Worm (Caenorhabditis elegans) whole organism, late embryonic: ENCODE results near the gene R04A9.7.
A peak's percentile ranks its signal among the peaks of the same experiment; 100 is the strongest.
"Not testable (repeated sequence)": the region's sequence is repeated elsewhere in the genome, so short reads cannot be mapped to it uniquely, and the experiment has no call there.

Experiments used
- C08G9.2 ChIP-seq: sonication (generic microtip); optimal IDR thresholded peaks from 2 replicates; lab custom pipeline; 2016; ENCODE audit warnings: mild to moderate bottlenecking, missing genetic modification characterization, moderate library complexity, missing compliant biosample characterization
- F13H6.1 ChIP-seq: sonication (generic microtip); optimal IDR thresholded peaks from 2 replicates; lab custom pipeline; 2016; ENCODE audit warnings: missing genetic modification characterization, missing compliant biosample characterization
- K02D7.2 ChIP-seq: sonication (generic microtip); optimal IDR thresholded peaks from 2 replicates; lab custom pipeline; 2017; ENCODE audit warnings: mild to moderate bottlenecking, missing genetic modification characterization, missing compliant biosample characterization
- K09A11.1 ChIP-seq: sonication (generic microtip); optimal IDR thresholded peaks from 2 replicates; lab custom pipeline; 2017; ENCODE audit warnings: antibody characterized with exemption, mild to moderate bottlenecking, missing genetic modification characterization, missing compliant biosample characterization; ENCODE audit not compliant: insufficient read depth
- ama-1 ChIP-seq: fragments of 150-350 bp; optimal IDR thresholded peaks from 2 replicates; lab custom pipeline; 2014
- ceh-14 ChIP-seq: sonication (generic microtip); optimal IDR thresholded peaks from 2 replicates; lab custom pipeline; 2016; ENCODE audit warnings: missing genotype, missing genetic modification characterization, missing compliant biosample characterization
- ceh-24 ChIP-seq: sonication (generic microtip); optimal IDR thresholded peaks from 2 replicates; lab custom pipeline; 2016; ENCODE audit warnings: mild to moderate bottlenecking, missing genetic modification characterization, missing compliant biosample characterization
- ceh-30 ChIP-seq: fragments of 150-350 bp; optimal IDR thresholded peaks from 2 replicates; lab custom pipeline; 2014; ENCODE audit warnings: missing biosample characterization, missing genetic modification characterization
- ceh-31 ChIP-seq: sonication (generic microtip); optimal IDR thresholded peaks from 2 replicates; lab custom pipeline; 2016; ENCODE audit warnings: missing genetic modification characterization, missing compliant biosample characterization
- ceh-34 ChIP-seq: sonication (generic microtip); optimal IDR thresholded peaks from 2 replicates; lab custom pipeline; 2016; ENCODE audit warnings: mild to moderate bottlenecking, missing genetic modification characterization, missing compliant biosample characterization
- ceh-45 ChIP-seq: fragments of 200-800 bp; sonication (Bioruptor generic); IDR thresholded peaks from 2 replicates; pipeline ENCODE4 v1.3.6; 2022; ENCODE audit warnings: missing genetic modification reagents, missing genetic modification characterization, missing compliant biosample characterization
- ceh-48 ChIP-seq: sonication (generic microtip); optimal IDR thresholded peaks from 2 replicates; lab custom pipeline; 2016; ENCODE audit warnings: missing genetic modification characterization, inconsistent platforms, missing compliant biosample characterization
- ceh-9 ChIP-seq: sonication (generic microtip); optimal IDR thresholded peaks from 2 replicates; lab custom pipeline; 2016; ENCODE audit warnings: mild to moderate bottlenecking, missing genetic modification characterization, inconsistent platforms, missing compliant biosample characterization
- ets-4 ChIP-seq: sonication (generic microtip); optimal IDR thresholded peaks from 2 replicates; lab custom pipeline; 2016; ENCODE audit warnings: missing genetic modification characterization, missing compliant biosample characterization
- gmeb-2 ChIP-seq: sonication (generic microtip); optimal IDR thresholded peaks from 2 replicates; lab custom pipeline; 2016; ENCODE audit warnings: missing genetic modification characterization, inconsistent platforms, missing compliant biosample characterization
- hlh-30 ChIP-seq: sonication (generic microtip); optimal IDR thresholded peaks from 2 replicates; lab custom pipeline; 2017; ENCODE audit warnings: antibody characterized with exemption, missing genetic modification characterization, missing compliant biosample characterization; ENCODE audit not compliant: insufficient read depth
- hlh-8 ChIP-seq: sonication (generic microtip); optimal IDR thresholded peaks from 2 replicates; lab custom pipeline; 2016; ENCODE audit warnings: missing genotype, missing genetic modification characterization, missing compliant biosample characterization
- madf-2 ChIP-seq: sonication (generic microtip); optimal IDR thresholded peaks from 2 replicates; lab custom pipeline; 2017; ENCODE audit warnings: missing genetic modification characterization, missing compliant biosample characterization
- mec-3 ChIP-seq: sonication (generic microtip); optimal IDR thresholded peaks from 2 replicates; lab custom pipeline; 2016; ENCODE audit warnings: borderline replicate concordance, missing genetic modification characterization, missing compliant biosample characterization
- nfya-1 ChIP-seq: sonication (generic microtip); optimal IDR thresholded peaks from 2 replicates; lab custom pipeline; 2017; ENCODE audit warnings: missing genetic modification characterization, mild to moderate bottlenecking, missing compliant biosample characterization, antibody characterized with exemption, moderate library complexity
- nhr-11 ChIP-seq: fragments of 150-350 bp; optimal IDR thresholded peaks from 2 replicates; lab custom pipeline; 2014; ENCODE audit warnings: missing biosample characterization, missing genetic modification characterization
- pag-3 ChIP-seq: sonication (generic microtip); optimal IDR thresholded peaks from 2 replicates; lab custom pipeline; 2016; ENCODE audit warnings: missing compliant biosample characterization, missing genetic modification characterization, borderline replicate concordance
- pat-9 ChIP-seq: fragments of 200-800 bp; sonication (Bioruptor generic); optimal IDR thresholded peaks from 2 replicates; lab custom pipeline; 2018; ENCODE audit warnings: mild to moderate bottlenecking, missing genetic modification characterization, moderate library complexity, missing compliant biosample characterization
- pha-2 ChIP-seq: sonication (generic microtip); optimal IDR thresholded peaks from 2 replicates; lab custom pipeline; 2017; ENCODE audit warnings: mild to moderate bottlenecking, missing genetic modification characterization, missing compliant biosample characterization
- pqm-1 ChIP-seq: sonication (generic microtip); optimal IDR thresholded peaks from 2 replicates; lab custom pipeline; 2016; ENCODE audit warnings: missing genetic modification characterization, missing compliant biosample characterization
- rnt-1 ChIP-seq: sonication (generic microtip); optimal IDR thresholded peaks from 2 replicates; lab custom pipeline; 2016; ENCODE audit warnings: missing genetic modification characterization, missing compliant biosample characterization
- sdc-2 ChIP-seq: sonication (generic microtip); optimal IDR thresholded peaks from 2 replicates; lab custom pipeline; 2016; ENCODE audit warnings: missing genotype, missing genetic modification characterization, missing compliant biosample characterization
- sox-2 ChIP-seq: fragments of 200-800 bp; sonication (Bioruptor generic); IDR thresholded peaks from 2 replicates; pipeline ENCODE4 v1.3.6; 2022; ENCODE audit warnings: missing genetic modification reagents, missing genetic modification characterization, missing compliant biosample characterization
- syd-9 ChIP-seq: sonication (generic microtip); optimal IDR thresholded peaks from 2 replicates; lab custom pipeline; 2016; ENCODE audit warnings: mild to moderate bottlenecking, missing genetic modification characterization, moderate library complexity, missing compliant biosample characterization
- tbx-7 ChIP-seq: sonication (generic microtip); optimal IDR thresholded peaks from 2 replicates; lab custom pipeline; 2016; ENCODE audit warnings: missing genotype, missing genetic modification characterization, missing compliant biosample characterization
- ttx-3 ChIP-seq: sonication (generic microtip); optimal IDR thresholded peaks from 2 replicates; lab custom pipeline; 2016; ENCODE audit warnings: missing genetic modification reagents, missing genetic modification characterization, missing compliant biosample characterization
- unc-3 ChIP-seq, 2 experiments: fragments of 200-800 bp in 1 of 2; sonication (Bioruptor generic) in 1 of 2; sonication (generic microtip) in 1 of 2; conservative IDR thresholded peaks in 1 of 2; optimal IDR thresholded peaks in 1 of 2; 2 replicates each; pipeline versions ENCODE4 v1.3.6 to Lab custom; 2016 to 2022; ENCODE audit warnings: missing compliant biosample characterization in 2 of 2, missing genetic modification characterization in 2 of 2, missing genetic modification reagents in 1 of 2
- unc-55 ChIP-seq: sonication (generic microtip); optimal IDR thresholded peaks from 2 replicates; lab custom pipeline; 2017; ENCODE audit warnings: missing biosample characterization, missing genetic modification reagents, missing genetic modification characterization

The R04A9.7 gene

DNA sequence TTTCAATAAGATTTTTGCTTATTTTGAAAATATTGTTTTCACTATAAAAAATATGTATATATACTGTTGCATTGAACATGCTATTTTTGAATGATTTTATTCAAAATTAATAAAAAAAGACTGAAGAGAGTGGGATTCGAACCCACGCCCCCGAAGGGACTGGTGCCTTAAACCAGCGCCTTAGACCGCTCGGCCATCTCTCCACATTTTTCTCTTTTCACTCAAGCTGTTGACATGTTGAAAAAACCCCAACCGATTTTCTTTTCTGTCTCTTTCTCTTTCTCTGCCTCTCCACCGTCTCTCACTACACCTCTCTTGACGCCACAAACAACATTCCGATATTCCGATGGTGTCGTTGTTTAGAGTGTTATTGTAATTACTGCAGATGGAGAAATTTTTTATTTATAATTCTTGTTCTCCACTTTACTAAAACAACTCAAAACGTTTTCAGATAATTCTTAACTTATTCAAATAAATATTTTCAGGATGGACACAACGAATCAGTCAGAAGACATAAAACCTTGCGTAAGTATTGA lies 41.5 kb downstream of the R04A9.7 start, which contains the start of gene sor-3 (continued):
- TF ChIP-seq ceh-24 (tag; lab: Kevin White, UChicago) (peak; percentile 81), K02D7.2 (peak; percentile 71), unc-3 (GFP tag; conservative IDR thresholded peaks at IDR 0.05; lab: Robert Waterston, UW) (peak; percentile 81), unc-3 (tag; optimal IDR thresholded peaks at IDR 0.05; lab: Kevin White, UChicago) (peak; percentile 89), ceh-14 (peak; percentile 94), nfya-1 (tag; lab: Kevin White, UChicago) (peak; percentile 82), F13H6.1 (tag; lab: Kevin White, UChicago) (peak; percentile 87), ama-1 (lab: Kevin White, UChicago) (no peak), madf-2 (peak; percentile 87), pat-9 (tag; lab: Kevin White, UChicago) (peak; percentile 85), pag-3 (tag; lab: Kevin White, UChicago) (peak; percentile 47), sox-2 (peak; percentile 45; the same call in 1 of the 2 replicates), C08G9.2 (tag; lab: Kevin White, UChicago) (peak; percentile 71), nhr-11 (tag; lab: Kevin White, UChicago) (no peak), gmeb-2 (peak; percentile 89), ceh-30 (tag; lab: Kevin White, UChicago) (no peak), ets-4 (peak; percentile 66)

- peak; percentile 72 for TF ChIP-seq sox-2
- peak; percentile 70 for TF ChIP-seq unc-3 (GFP tag; conservative IDR thresholded peaks at IDR 0.05; lab: Robert Waterston, UW)
- TF ChIP-seq unc-3 (tag; optimal IDR thresholded peaks at IDR 0.05; lab: Kevin White, UChicago): not testable (repeated sequence)
- peak; percentile 78; the same call in 1 of the 2 replicates for TF ChIP-seq ceh-45
- TF ChIP-seq, all 69 proteins: peak for 3; not testable (repeated sequence) for 66
Measured at ce11 chrX:351398-351797, 43.3 kb downstream of the R04A9.7 start.

ce11 chrX:348141-348540 lies 46.6 kb downstream of the R04A9.7 start:
- TF ChIP-seq sdc-2 (tag; lab: Kevin White, UChicago): no peak
- TF ChIP-seq ceh-31 (tag; lab: Kevin White, UChicago): peak; percentile 21
- TF ChIP-seq K09A11.1 (tag; lab: Kevin White, UChicago): no peak
- no peak for TF ChIP-seq ttx-3
- no peak for TF ChIP-seq pqm-1
- TF ChIP-seq nfya-1 (tag; lab: Kevin White, UChicago): peak; percentile 8
- TF ChIP-seq hlh-30: peak; percentile 16
- peak; percentile 28 for TF ChIP-seq unc-55
- TF ChIP-seq ceh-34 (tag; lab: Kevin White, UChicago): no peak
- TF ChIP-seq pha-2 (tag; lab: Kevin White, UChicago): no peak
- no peak for TF ChIP-seq nhr-11 (tag; lab: Kevin White, UChicago)
- TF ChIP-seq ceh-48: peak; percentile 67
- no peak for TF ChIP-seq hlh-8 (tag; lab: Kevin White, UChicago)
- TF ChIP-seq, all 69 proteins: peak for 5

- not testable (repeated sequence) for TF ChIP-seq syd-9 (tag; lab: Kevin White, UChicago); tbx-7 (tag; lab: Kevin White, UChicago); ets-4
Measured at ce11 chrX:347117-347516, 47.6 kb downstream of the R04A9.7 start, which contains the start of gene C04E7.3. Gene C04E7.3 (minus strand): TSS chrX:347217.

ce11 chrX:343822-344221 lies 50.9 kb downstream of the R04A9.7 start:
- TF ChIP-seq rnt-1 (tag; lab: Kevin White, UChicago): no peak
- TF ChIP-seq ceh-9 (tag; lab: Kevin White, UChicago): no peak
- no peak for TF ChIP-seq mec-3 (tag; lab: Kevin White, UChicago)
